Fruit fly (Drosophila melanogaster): ENCODE results near the gene CG32808.

- TF ChIP-seq psq (optimal IDR thresholded peaks at IDR 0.05), result no peak
- no peak for TF ChIP-seq Dll (optimal IDR thresholded peaks at IDR 0.05)
- TF ChIP-seq CG8478 (optimal IDR thresholded peaks at IDR 0.05), result no peak
These were observed 8.1 kb downstream of the CG32808 start, which contains the start of gene CG14787 for dm6 chrX:1461544-1461943.
